Fruit fly (Drosophila melanogaster) whole organism, prepupa: Measurements from ENCODE around the gene Dhc93AB.

Experiments used
- Blimp-1 ChIP-seq: fragments of 200-800 bp; sonication (Bioruptor generic); optimal IDR thresholded peaks from 3 replicates; lab custom pipeline; 2017; ENCODE audit warnings: missing biosample characterization, missing genetic modification characterization, mild to moderate bottlenecking, moderate library complexity, missing genetic modification reagents
- CG10631 ChIP-seq: fragments of 200-800 bp; sonication (Bioruptor generic); optimal IDR thresholded peaks from 2 replicates; lab custom pipeline; 2016; ENCODE audit warnings: missing biosample characterization, missing genetic modification characterization
- CG10669 ChIP-seq: fragments of 200-800 bp; sonication (Bioruptor generic); optimal IDR thresholded peaks from 3 replicates; lab custom pipeline; 2018; ENCODE audit warnings: missing biosample characterization, mild to moderate bottlenecking, missing genetic modification characterization, moderate library complexity
- CG11762 ChIP-seq: fragments of 200-800 bp; sonication (Bioruptor generic); optimal IDR thresholded peaks from 3 replicates; lab custom pipeline; 2016; ENCODE audit warnings: missing biosample characterization, missing genetic modification characterization; ENCODE audit not compliant: insufficient read depth
- CG15336 ChIP-seq: fragments of 200-800 bp; sonication (Bioruptor generic); IDR thresholded peaks from 2 replicates; pipeline ENCODE4 v1.3.6; 2022; ENCODE audit warnings: missing biosample characterization, missing genetic modification characterization
- CG16779 ChIP-seq: fragments of 200-800 bp; sonication (Bioruptor generic); optimal IDR thresholded peaks from 3 replicates; lab custom pipeline; 2017; ENCODE audit warnings: missing biosample characterization, mild to moderate bottlenecking, missing genetic modification characterization
- CG3032 ChIP-seq: fragments of 200-800 bp; optimal IDR thresholded peaks from 2 replicates; lab custom pipeline; 2019; ENCODE audit warnings: missing biosample characterization, mild to moderate bottlenecking, missing genetic modification characterization, moderate library complexity
- CG31627 ChIP-seq: fragments of 200-800 bp; sonication (Bioruptor generic); optimal IDR thresholded peaks from 3 replicates; lab custom pipeline; 2016; ENCODE audit warnings: missing biosample characterization, missing genetic modification characterization
- CG32006 ChIP-seq: fragments of 200-800 bp; sonication (Bioruptor generic); optimal IDR thresholded peaks from 3 replicates; lab custom pipeline; 2017; ENCODE audit warnings: missing biosample characterization, mild to moderate bottlenecking, missing genetic modification characterization
- CG34406 ChIP-seq: fragments of 200-800 bp; sonication (Bioruptor generic); optimal IDR thresholded peaks from 3 replicates; lab custom pipeline; 2016; ENCODE audit warnings: missing biosample characterization, missing genetic modification characterization
- CG3919 ChIP-seq: fragments of 200-800 bp; sonication (Bioruptor generic); optimal IDR thresholded peaks from 3 replicates; lab custom pipeline; 2016; ENCODE audit warnings: missing biosample characterization, missing genetic modification characterization
- CG6276 ChIP-seq: fragments of 200-800 bp; sonication (Bioruptor generic); optimal IDR thresholded peaks from 2 replicates; lab custom pipeline; 2017; ENCODE audit warnings: missing biosample characterization, mild to moderate bottlenecking, missing genetic modification characterization
- CG6854 ChIP-seq: fragments of 200-800 bp; sonication (Bioruptor generic); optimal IDR thresholded peaks from 2 replicates; lab custom pipeline; 2017; ENCODE audit warnings: missing biosample characterization, mild to moderate bottlenecking, missing genetic modification characterization
- CG8319 ChIP-seq: fragments of 200-800 bp; sonication (Bioruptor generic); optimal IDR thresholded peaks from 3 replicates; lab custom pipeline; 2016; ENCODE audit warnings: missing biosample characterization, missing genetic modification characterization
- CG8632 ChIP-seq: fragments of 200-800 bp; sonication (Bioruptor generic); optimal IDR thresholded peaks from 3 replicates; lab custom pipeline; 2016; ENCODE audit warnings: missing biosample characterization, missing genetic modification characterization
- Eip75B ChIP-seq: fragments of 200-800 bp; sonication (Bioruptor generic); optimal IDR thresholded peaks from 3 replicates; lab custom pipeline; 2016; ENCODE audit warnings: missing biosample characterization, missing genetic modification characterization
- Eip78C ChIP-seq: fragments of 200-800 bp; sonication (Bioruptor generic); peaks from one replicate; lab custom pipeline; 2016; ENCODE audit warnings: missing biosample characterization, missing genetic modification characterization
- Ets21C ChIP-seq: fragments of 200-800 bp; sonication (Bioruptor generic); optimal IDR thresholded peaks from 3 replicates; lab custom pipeline; 2016; ENCODE audit warnings: missing biosample characterization, missing genetic modification characterization
- Ets96B ChIP-seq: fragments of 200-800 bp; optimal IDR thresholded peaks from 2 replicates; lab custom pipeline; 2019; ENCODE audit warnings: missing biosample characterization, mild to moderate bottlenecking, missing genetic modification characterization, moderate library complexity
- Gug ChIP-seq: fragments of 200-800 bp; sonication (Bioruptor generic); IDR thresholded peaks from 2 replicates; pipeline ENCODE4 v1.3.6; 2022; ENCODE audit warnings: missing biosample characterization, missing genetic modification characterization
- Hr38 ChIP-seq: sonication (Bioruptor generic); optimal IDR thresholded peaks from 2 replicates; lab custom pipeline; 2016; ENCODE audit warnings: missing biosample characterization, missing genetic modification characterization
- Hr39 ChIP-seq: fragments of 200-800 bp; sonication (Bioruptor generic); optimal IDR thresholded peaks from 2 replicates; lab custom pipeline; 2016; ENCODE audit warnings: missing biosample characterization, missing genetic modification characterization
- Hr4 ChIP-seq: fragments of 200-800 bp; sonication (Bioruptor generic); optimal IDR thresholded peaks from 3 replicates; lab custom pipeline; 2016; ENCODE audit warnings: missing biosample characterization, missing genetic modification characterization
- Met ChIP-seq: fragments of 200-800 bp; sonication (Bioruptor generic); optimal IDR thresholded peaks from 3 replicates; lab custom pipeline; 2016; ENCODE audit warnings: missing biosample characterization, missing genetic modification characterization
- OdsH ChIP-seq: fragments of 200-800 bp; sonication (Bioruptor generic); optimal IDR thresholded peaks from 3 replicates; lab custom pipeline; 2016; ENCODE audit warnings: missing biosample characterization, missing genetic modification characterization
- Smox ChIP-seq: fragments of 200-800 bp; sonication (Bioruptor generic); optimal IDR thresholded peaks from 3 replicates; lab custom pipeline; 2016; ENCODE audit warnings: missing biosample characterization, missing genetic modification characterization
- Sox102F ChIP-seq: fragments of 200-800 bp; sonication (Bioruptor generic); optimal IDR thresholded peaks from 2 replicates; lab custom pipeline; 2016; ENCODE audit warnings: missing biosample characterization, mild to moderate bottlenecking, missing genetic modification characterization
- Sox14 ChIP-seq: fragments of 200-800 bp; sonication (Bioruptor generic); optimal IDR thresholded peaks from 3 replicates; lab custom pipeline; 2016; ENCODE audit warnings: missing biosample characterization, missing genetic modification characterization
- Sox15 ChIP-seq: fragments of 200-800 bp; sonication (Bioruptor generic); optimal IDR thresholded peaks from 3 replicates; lab custom pipeline; 2016; ENCODE audit warnings: missing biosample characterization, missing genetic modification characterization
- achi ChIP-seq: fragments of 200-800 bp; sonication (Bioruptor generic); optimal IDR thresholded peaks from 3 replicates; lab custom pipeline; 2016; ENCODE audit warnings: missing biosample characterization, missing genetic modification characterization
- eg ChIP-seq: fragments of 200-800 bp; sonication (Bioruptor generic); IDR thresholded peaks from 3 replicates; pipeline ENCODE4 v1.3.6; 2022; ENCODE audit warnings: missing biosample characterization, missing genetic modification characterization
- esn ChIP-seq: fragments of 200-800 bp; sonication (Bioruptor generic); optimal IDR thresholded peaks from 2 replicates; lab custom pipeline; 2016; ENCODE audit warnings: missing biosample characterization, mild to moderate bottlenecking, missing genetic modification characterization, moderate library complexity
- fd59A ChIP-seq: fragments of 200-800 bp; sonication (Bioruptor generic); optimal IDR thresholded peaks from 2 replicates; lab custom pipeline; 2017; ENCODE audit warnings: missing biosample characterization, mild to moderate bottlenecking, missing genetic modification characterization, missing genetic modification reagents
- fkh ChIP-seq: fragments of 200-800 bp; sonication (Bioruptor generic); optimal IDR thresholded peaks from 3 replicates; lab custom pipeline; 2017; ENCODE audit warnings: missing biosample characterization, mild to moderate bottlenecking, missing genetic modification characterization, moderate library complexity
- lz ChIP-seq: fragments of 200-800 bp; sonication (Bioruptor generic); optimal IDR thresholded peaks from 3 replicates; lab custom pipeline; 2016; ENCODE audit warnings: missing biosample characterization, missing genetic modification characterization
- net ChIP-seq: fragments of 200-800 bp; sonication (Bioruptor generic); optimal IDR thresholded peaks from 3 replicates; lab custom pipeline; 2016; ENCODE audit warnings: missing biosample characterization, missing genetic modification characterization
- pdm3 ChIP-seq: fragments of 200-800 bp; sonication (Bioruptor generic); optimal IDR thresholded peaks from 3 replicates; lab custom pipeline; 2016; ENCODE audit warnings: missing biosample characterization, missing genetic modification characterization
- salr ChIP-seq, 2 experiments: fragments of 200-800 bp; sonication (Bioruptor generic); optimal IDR thresholded peaks; 3 replicates each; lab custom pipeline; 2016 to 2018; ENCODE audit warnings: missing biosample characterization in 2 of 2, missing genetic modification characterization in 2 of 2, mild to moderate bottlenecking in 1 of 2
- ss ChIP-seq, 2 experiments: fragments of 200-800 bp; sonication (Bioruptor generic); optimal IDR thresholded peaks; 2 replicates in 1 of 2; 3 replicates in 1 of 2; lab custom pipeline; 2017 to 2018; ENCODE audit warnings: mild to moderate bottlenecking in 2 of 2, missing biosample characterization in 2 of 2, missing genetic modification characterization in 2 of 2, moderate library complexity in 1 of 2
- svp ChIP-seq: fragments of 200-800 bp; sonication (Bioruptor generic); peaks from one replicate; lab custom pipeline; 2016; ENCODE audit warnings: missing biosample characterization, missing genetic modification characterization
- topi ChIP-seq: fragments of 200-800 bp; sonication (Bioruptor generic); optimal IDR thresholded peaks from 3 replicates; lab custom pipeline; 2016; ENCODE audit warnings: missing biosample characterization, missing genetic modification characterization
- vri ChIP-seq: fragments of 200-800 bp; sonication (Bioruptor generic); optimal IDR thresholded peaks from 3 replicates; lab custom pipeline; 2016; ENCODE audit warnings: missing biosample characterization, mild to moderate bottlenecking, missing genetic modification characterization

Dhc93AB gene

dm6 chr3R:21069742-21070141 lies 27.4 kb upstream of the Dhc93AB start:
- TF ChIP-seq Smox = no peak
- no peak for TF ChIP-seq pdm3 (GFP tag; lab: Kevin White, UChicago)
- no peak for TF ChIP-seq Eip78C (GFP tag; lab: Kevin White, UChicago)
- TF ChIP-seq CG10631 (GFP tag; lab: Kevin White, UChicago) = no peak
- no peak for TF ChIP-seq Blimp-1
- TF ChIP-seq Sox14 = no peak
- TF ChIP-seq Hr39 = no peak
- no peak for TF ChIP-seq ss (GFP tag; optimal IDR thresholded peaks at IDR 0.05; lab: Kevin White, UChicago)
- no peak for TF ChIP-seq net
- no peak for TF ChIP-seq OdsH (GFP tag; lab: Kevin White, UChicago)
- no peak for TF ChIP-seq CG8632 (GFP tag; lab: Kevin White, UChicago)

- TF ChIP-seq CG34406 (GFP tag; lab: Kevin White, UChicago) (no peak), Met (GFP tag; lab: Kevin White, UChicago) (no peak), CG6276 (no peak), vri (GFP tag; lab: Kevin White, UChicago) (peak; percentile 65), Sox14 (no peak), Sox102F (no peak), lz (GFP tag; lab: Kevin White, UChicago) (no peak)
These were observed 25.2 kb upstream of the Dhc93AB start for dm6 chr3R:21067543-21067942.

- TF ChIP-seq topi (GFP tag; lab: Kevin White, UChicago) (no peak), Eip78C (GFP tag; lab: Kevin White, UChicago) (peak; percentile 46), CG8319 (GFP tag; lab: Kevin White, UChicago) (no peak), CG10669 (no peak), Blimp-1 (peak; percentile 12), eg (GFP tag; lab: Robert Waterston, UW) (peak; percentile 16; the same call in 1 of the 3 replicates), fkh (GFP tag; lab: Kevin White, UChicago) (peak; percentile 71), CG15336 (GFP tag; lab: Robert Waterston, UW) (0 out of 2 replicates have a peak, but pooled peaks have one; percentile 32)
These were observed 24.4 kb upstream of the Dhc93AB start for dm6 chr3R:21066469-21067284.

- TF ChIP-seq Gug (GFP tag; lab: Robert Waterston, UW) (no peak), CG15336 (GFP tag; lab: Robert Waterston, UW) (no peak), fd59A (no peak), Sox15 (GFP tag; lab: Kevin White, UChicago) (no peak), topi (GFP tag; lab: Kevin White, UChicago) (no peak), Sox14 (no peak), ss (GFP tag; optimal IDR thresholded peaks at IDR 0.05; lab: Kevin White, UChicago) (no peak), fkh (GFP tag; lab: Kevin White, UChicago) (no peak), CG11762 (GFP tag; lab: Kevin White, UChicago) (no peak), eg (GFP tag; lab: Robert Waterston, UW) (peak; percentile 55; the same call in 1 of the 3 replicates), Hr38 (GFP tag; lab: Kevin White, UChicago) (no peak), vri (GFP tag; lab: Kevin White, UChicago) (no peak), Eip78C (GFP tag; lab: Kevin White, UChicago) (peak; percentile 39), OdsH (GFP tag; lab: Kevin White, UChicago) (no peak), net (no peak), Ets21C (GFP tag; lab: Kevin White, UChicago) (no peak), CG3919 (GFP tag; lab: Kevin White, UChicago) (no peak), Hr39 (no peak), CG3032 (tag; lab: Kevin White, UChicago) (no peak), Eip75B (GFP tag; lab: Kevin White, UChicago) (no peak), Ets96B (tag; lab: Kevin White, UChicago) (no peak), CG6276 (peak; percentile 2), CG16779 (tag; lab: Kevin White, UChicago) (no peak), svp (GFP tag; lab: Kevin White, UChicago) (no peak), salr (GFP tag; optimal IDR thresholded peaks at IDR 0.05; lab: Kevin White, UChicago) (no peak), Hr4 (GFP tag; lab: Kevin White, UChicago) (peak; percentile 14), CG8319 (GFP tag; lab: Kevin White, UChicago) (peak; percentile 50), CG8632 (GFP tag; lab: Kevin White, UChicago) (no peak), pdm3 (GFP tag; lab: Kevin White, UChicago) (no peak), CG31627 (GFP tag; lab: Kevin White, UChicago) (no peak), achi (GFP tag; lab: Kevin White, UChicago) (no peak), esn (no peak), CG32006 (GFP tag; lab: Kevin White, UChicago) (no peak), CG6854 (GFP tag; lab: Kevin White, UChicago) (no peak)
These were observed 23.4 kb upstream of the Dhc93AB start for dm6 chr3R:21065696-21066080.
